Worm (Caenorhabditis elegans) whole organism, L2 larva: Measurements from ENCODE around the gene F11D11.6.

Source experiments
- R02D3.7 ChIP-seq: fragments of 150-350 bp; optimal IDR thresholded peaks from 2 replicates; lab custom pipeline; 2014; ENCODE audit warnings: missing biosample characterization, missing genetic modification characterization
- ama-1 ChIP-seq: fragments of 150-350 bp; optimal IDR thresholded peaks from 2 replicates; lab custom pipeline; 2018; ENCODE audit warnings: inconsistent platforms
- ceh-16 ChIP-seq: fragments of 150-350 bp; optimal IDR thresholded peaks from 2 replicates; lab custom pipeline; 2014; ENCODE audit warnings: missing biosample characterization, missing genetic modification characterization
- dmd-4 ChIP-seq: sonication (generic microtip); optimal IDR thresholded peaks from 2 replicates; lab custom pipeline; 2017; ENCODE audit warnings: missing biosample characterization, missing genetic modification characterization
- elt-1 ChIP-seq: fragments of 150-350 bp; optimal IDR thresholded peaks from 2 replicates; lab custom pipeline; 2014; ENCODE audit warnings: missing biosample characterization, missing genetic modification characterization
- fos-1 ChIP-seq: fragments of 150-350 bp; optimal IDR thresholded peaks from 2 replicates; lab custom pipeline; 2014; ENCODE audit warnings: missing biosample characterization, missing genetic modification characterization
- lin-39 ChIP-seq: fragments of 150-350 bp; optimal IDR thresholded peaks from 2 replicates; lab custom pipeline; 2014; ENCODE audit warnings: missing biosample characterization, missing genetic modification reagents, missing genetic modification characterization
- nhr-237 ChIP-seq: fragments of 150-350 bp; optimal IDR thresholded peaks from 2 replicates; lab custom pipeline; 2014; ENCODE audit warnings: missing biosample characterization, missing genetic modification characterization
- unc-55 ChIP-seq: fragments of 150-350 bp; sonication (generic microtip); optimal IDR thresholded peaks from 3 replicates; lab custom pipeline; 2014; ENCODE audit warnings: missing biosample characterization, missing genetic modification reagents, missing genetic modification characterization
- ztf-4 ChIP-seq: fragments of 150-350 bp; optimal IDR thresholded peaks from 2 replicates; lab custom pipeline; 2014; ENCODE audit warnings: missing biosample characterization, missing genetic modification characterization

DNA sequence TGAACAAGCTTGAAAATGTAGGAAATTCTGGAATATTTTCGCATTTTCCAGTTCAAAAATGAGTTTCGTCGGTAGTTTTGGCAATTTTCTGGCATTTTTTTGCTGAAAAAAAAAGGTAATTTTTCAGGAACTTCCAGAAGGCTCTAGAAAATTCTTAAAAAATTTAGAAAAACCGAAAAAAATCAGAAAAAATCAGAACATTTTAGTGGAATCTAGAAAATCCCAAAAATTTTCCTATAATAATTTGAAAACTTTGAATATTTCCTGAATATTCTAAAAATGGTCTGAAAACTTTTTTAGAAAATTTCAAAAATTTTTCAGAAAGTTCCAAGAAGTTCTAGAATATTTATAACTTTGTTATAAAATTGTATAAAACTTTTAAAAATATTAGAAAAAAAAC is 33.8 kb upstream of the F11D11.6 start, which contains the start of gene Y17D7B.3:
- no peak for TF ChIP-seq fos-1 (tag; lab: Kevin White, UChicago)
- no peak for TF ChIP-seq ceh-16 (tag; lab: Kevin White, UChicago)
- no peak for TF ChIP-seq elt-1 (tag; lab: Kevin White, UChicago)
- TF ChIP-seq R02D3.7 = no peak
- TF ChIP-seq ztf-4 = no peak
- TF ChIP-seq unc-55 (GFP tag; lab: Kevin White, UChicago) = no peak
- no peak for TF ChIP-seq nhr-237 (tag; lab: Kevin White, UChicago)
- TF ChIP-seq ama-1 (lab: Kevin White, UChicago) = no peak
- TF ChIP-seq dmd-4 (tag; lab: Kevin White, UChicago) = no peak
- TF ChIP-seq lin-39 (tag; lab: Kevin White, UChicago) = no peak
